Worm (Caenorhabditis elegans) whole organism, L1 larva: Measurements from ENCODE around the gene psa-3.

Source experiments
- ceh-82 ChIP-seq, 3 experiments: fragments of 150-350 bp in 1 of 3; sonication (generic microtip) in 2 of 3; optimal IDR thresholded peaks; 2 replicates each; lab custom pipeline; 2014 to 2017; ENCODE audit warnings: missing biosample characterization in 3 of 3, missing genetic modification characterization in 3 of 3
- lsy-2 ChIP-seq, 2 experiments: fragments of 150-350 bp; optimal IDR thresholded peaks; 2 replicates each; lab custom pipeline; 2014; ENCODE audit warnings: missing biosample characterization in 2 of 2, missing genetic modification characterization in 2 of 2
- mdl-1 ChIP-seq, 2 experiments: fragments of 150-350 bp; optimal IDR thresholded peaks; 2 replicates each; lab custom pipeline; 2014 to 2017; ENCODE audit warnings: missing biosample characterization in 2 of 2, missing genetic modification characterization in 2 of 2, inconsistent platforms in 1 of 2
- nhr-84 ChIP-seq: sonication (generic microtip); optimal IDR thresholded peaks from 2 replicates; lab custom pipeline; 2017; ENCODE audit warnings: missing biosample characterization, missing genetic modification characterization

DNA sequence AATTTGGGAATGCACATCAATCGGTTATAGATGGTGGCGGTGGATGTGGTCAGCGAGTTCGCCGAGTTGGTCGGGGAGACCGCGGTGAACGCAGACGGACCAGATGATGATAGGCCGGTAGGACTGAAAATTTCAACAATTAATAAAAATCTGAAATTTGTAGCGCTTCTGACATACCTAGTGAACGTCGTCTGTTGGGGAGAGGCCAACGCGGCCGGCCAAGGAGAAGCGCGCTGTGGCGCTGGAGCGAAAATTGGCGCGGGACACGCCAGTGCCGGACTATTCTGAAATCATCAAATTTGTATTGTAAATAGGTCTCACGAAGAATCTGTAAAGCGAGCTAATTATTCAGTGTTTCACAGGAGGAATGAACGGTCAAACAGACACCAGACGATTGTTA, 35.0 kb upstream of the psa-3 start:
- TF ChIP-seq lsy-2 (tag; optimal IDR thresholded peaks at IDR 0.05; lab: Kevin White, UChicago) (no peak), mdl-1 (tag; optimal IDR thresholded peaks at IDR 0.05; lab: Kevin White, UChicago) (no peak), ceh-82 (tag; optimal IDR thresholded peaks at IDR 0.05; lab: Kevin White, UChicago) (no peak), nhr-84 (tag; lab: Kevin White, UChicago) (no peak)
